Fruit fly (Drosophila melanogaster) whole organism, embryonic: ENCODE data around the gene Dif.

Source experiments
- CG10267 ChIP-seq: fragments of 200-800 bp; sonication (Bioruptor generic); optimal IDR thresholded peaks from 2 replicates; lab custom pipeline; 2018; ENCODE audit warnings: missing biosample characterization, mild to moderate bottlenecking, missing genetic modification characterization, moderate library complexity
- CG12219 ChIP-seq: fragments of 200-800 bp; sonication (Bioruptor generic); optimal IDR thresholded peaks from 3 replicates; lab custom pipeline; 2018; ENCODE audit warnings: missing biosample characterization, mild to moderate bottlenecking, missing genetic modification characterization
- CG12942 ChIP-seq: fragments of 200-800 bp; sonication (Bioruptor generic); optimal IDR thresholded peaks from 3 replicates; lab custom pipeline; 2016; ENCODE audit warnings: missing biosample characterization, missing genetic modification characterization
- CG2129 ChIP-seq: fragments of 200-800 bp; sonication (Bioruptor generic); IDR thresholded peaks from 2 replicates; pipeline ENCODE4 v1.3.6; 2022; ENCODE audit warnings: missing biosample characterization, missing genetic modification characterization; ENCODE audit not compliant: partially characterized antibody
- CG33557 ChIP-seq: fragments of 200-800 bp; sonication (Bioruptor generic); optimal IDR thresholded peaks from 2 replicates; lab custom pipeline; 2019; ENCODE audit warnings: missing biosample characterization, mild to moderate bottlenecking, missing genetic modification characterization, moderate library complexity
- CG42726 ChIP-seq: fragments of 200-800 bp; sonication (Bioruptor generic); IDR thresholded peaks from 2 replicates; pipeline ENCODE4 v1.3.6; 2022; ENCODE audit warnings: missing biosample characterization, missing genetic modification characterization; ENCODE audit not compliant: partially characterized antibody
- CG6683 ChIP-seq: fragments of 200-800 bp; sonication (Bioruptor generic); optimal IDR thresholded peaks from 2 replicates; lab custom pipeline; 2017; ENCODE audit warnings: missing biosample characterization, mild to moderate bottlenecking, missing genetic modification characterization, missing genetic modification reagents
- CG6765 ChIP-seq: fragments of 200-800 bp; sonication (Bioruptor generic); optimal IDR thresholded peaks from 3 replicates; lab custom pipeline; 2017; ENCODE audit warnings: missing biosample characterization, mild to moderate bottlenecking, missing genetic modification characterization
- CG7372 ChIP-seq: fragments of 200-800 bp; sonication (Bioruptor generic); IDR thresholded peaks from 2 replicates; pipeline ENCODE4 v1.3.6; 2022; ENCODE audit warnings: missing biosample characterization, missing genetic modification characterization
- CG7786 ChIP-seq: fragments of 200-800 bp; sonication (Bioruptor generic); optimal IDR thresholded peaks from 2 replicates; lab custom pipeline; 2016; ENCODE audit warnings: missing biosample characterization, missing genetic modification characterization
- CG9609 ChIP-seq: fragments of 200-800 bp; sonication (Bioruptor generic); optimal IDR thresholded peaks from 3 replicates; lab custom pipeline; 2016; ENCODE audit warnings: missing biosample characterization, missing genetic modification characterization
- CG9727 ChIP-seq: fragments of 200-800 bp; sonication (Bioruptor generic); optimal IDR thresholded peaks from 3 replicates; lab custom pipeline; 2017; ENCODE audit warnings: missing biosample characterization, mild to moderate bottlenecking, missing genetic modification characterization
- CkIIα-i1 ChIP-seq: fragments of 200-800 bp; sonication (Bioruptor generic); IDR thresholded peaks from 2 replicates; pipeline ENCODE4 v1.3.6; 2022; ENCODE audit warnings: missing biosample characterization, missing genetic modification characterization
- Dfd ChIP-seq, 2 experiments: fragments of >200 bp; optimal IDR thresholded peaks; 2 replicates each; lab custom pipeline; 2017; ENCODE audit warnings: missing biosample characterization in 2 of 2, missing genetic modification characterization in 2 of 2
- Ets97D ChIP-seq: fragments of 200-800 bp; sonication (Bioruptor generic); optimal IDR thresholded peaks from 3 replicates; lab custom pipeline; 2016; ENCODE audit warnings: missing biosample characterization, missing genetic modification characterization
- GATAe ChIP-seq: fragments of 200-800 bp; sonication (Bioruptor generic); conservative IDR thresholded peaks from 2 replicates; pipeline ENCODE4 v1.3.6; 2022; ENCODE audit warnings: missing biosample characterization, missing genetic modification characterization
- H15 ChIP-seq: fragments of 200-800 bp; sonication (Bioruptor generic); IDR thresholded peaks from 3 replicates; pipeline ENCODE4 v1.3.6; 2022; ENCODE audit warnings: missing biosample characterization, missing genetic modification characterization
- H2.0 ChIP-seq: fragments of 200-800 bp; sonication (Bioruptor generic); IDR thresholded peaks from 2 replicates; pipeline ENCODE4 v1.3.6; 2022; ENCODE audit warnings: missing biosample characterization, missing genetic modification characterization
- HmgZ ChIP-seq: fragments of 200-800 bp; sonication (Bioruptor generic); optimal IDR thresholded peaks from 2 replicates; lab custom pipeline; 2018; ENCODE audit warnings: missing biosample characterization, mild to moderate bottlenecking, missing genetic modification characterization
- Hmx ChIP-seq: fragments of 200-800 bp; sonication (Bioruptor generic); optimal IDR thresholded peaks from 2 replicates; lab custom pipeline; 2016; ENCODE audit warnings: missing biosample characterization, missing genetic modification characterization
- Hsf ChIP-seq: fragments of 200-800 bp; sonication (Bioruptor generic); optimal IDR thresholded peaks from 3 replicates; lab custom pipeline; 2016; ENCODE audit warnings: missing biosample characterization, missing genetic modification characterization
- Lhr ChIP-seq: fragments of 200-800 bp; sonication (Bioruptor generic); optimal IDR thresholded peaks from 3 replicates; lab custom pipeline; 2017; ENCODE audit warnings: mild to moderate bottlenecking, missing biosample characterization, missing genetic modification reagents, missing genetic modification characterization
- Max ChIP-seq: fragments of 200-800 bp; sonication (Bioruptor generic); optimal IDR thresholded peaks from 2 replicates; lab custom pipeline; 2016; ENCODE audit warnings: missing biosample characterization, mild to moderate bottlenecking, missing genetic modification characterization
- Oli ChIP-seq: fragments of 200-800 bp; sonication (Bioruptor generic); optimal IDR thresholded peaks from 2 replicates; lab custom pipeline; 2018; ENCODE audit warnings: missing biosample characterization, mild to moderate bottlenecking, missing genetic modification characterization, moderate library complexity
- Six4 ChIP-seq: fragments of 200-800 bp; sonication (Bioruptor generic); optimal IDR thresholded peaks from 2 replicates; lab custom pipeline; 2016; ENCODE audit warnings: missing biosample characterization, missing genetic modification characterization
- Stat92E ChIP-seq, 3 experiments: fragments of >200 bp in 2 of 3; fragments of 200-800 bp in 1 of 3; sonication (Bioruptor generic) in 1 of 3; optimal IDR thresholded peaks; 2 replicates each; lab custom pipeline; 2017 to 2019; ENCODE audit warnings: missing biosample characterization in 3 of 3, missing genetic modification characterization in 3 of 3, mild to moderate bottlenecking in 1 of 3, moderate library complexity in 1 of 3
- Usf ChIP-seq: fragments of 200-800 bp; sonication (Bioruptor generic); optimal IDR thresholded peaks from 2 replicates; lab custom pipeline; 2017; ENCODE audit warnings: missing genotype, missing biosample characterization, missing genetic modification characterization
- Xrp1 ChIP-seq: fragments of 200-800 bp; sonication (Bioruptor generic); IDR thresholded peaks from 2 replicates; pipeline ENCODE4 v1.3.6; 2022; ENCODE audit warnings: missing biosample characterization, missing genetic modification characterization
- amos ChIP-seq: fragments of 200-800 bp; sonication (Bioruptor generic); IDR thresholded peaks from 2 replicates; pipeline ENCODE4 v1.3.6; 2022; ENCODE audit warnings: missing biosample characterization, missing genetic modification characterization; ENCODE audit not compliant: partially characterized antibody
- br ChIP-seq: fragments of >200 bp; optimal IDR thresholded peaks from 2 replicates; lab custom pipeline; 2017
- bsh ChIP-seq, 2 experiments: fragments of 200-800 bp; sonication (Bioruptor generic); optimal IDR thresholded peaks; 2 replicates each; lab custom pipeline; 2017 to 2018; ENCODE audit warnings: mild to moderate bottlenecking in 2 of 2, missing biosample characterization in 2 of 2, missing genetic modification characterization in 2 of 2, moderate library complexity in 1 of 2
- chinmo ChIP-seq: fragments of 200-800 bp; sonication (Bioruptor generic); IDR thresholded peaks from 4 replicates; pipeline ENCODE4 v1.3.6; 2022; ENCODE audit warnings: missing biosample characterization, missing genetic modification characterization; ENCODE audit not compliant: partially characterized antibody
- corto ChIP-seq: fragments of 200-800 bp; sonication (Bioruptor generic); optimal IDR thresholded peaks from 2 replicates; lab custom pipeline; 2016; ENCODE audit warnings: missing biosample characterization, mild to moderate bottlenecking, missing genetic modification characterization, moderate library complexity
- cwo ChIP-seq: fragments of 200-800 bp; sonication (Bioruptor generic); optimal IDR thresholded peaks from 3 replicates; lab custom pipeline; 2017; ENCODE audit warnings: missing biosample characterization, missing genetic modification characterization, mild to moderate bottlenecking, moderate library complexity, missing genetic modification reagents
- dan ChIP-seq: fragments of 200-800 bp; sonication (Bioruptor generic); IDR thresholded peaks from 2 replicates; pipeline ENCODE4 v1.3.6; 2022; ENCODE audit warnings: missing biosample characterization, missing genetic modification characterization
- dmrt99B ChIP-seq: fragments of 200-800 bp; sonication (Bioruptor generic); optimal IDR thresholded peaks from 2 replicates; lab custom pipeline; 2018; ENCODE audit warnings: missing biosample characterization, mild to moderate bottlenecking, missing genetic modification characterization, moderate library complexity
- fd64A ChIP-seq: fragments of 200-800 bp; sonication (Bioruptor generic); optimal IDR thresholded peaks from 3 replicates; lab custom pipeline; 2018; ENCODE audit warnings: missing biosample characterization, mild to moderate bottlenecking, missing genetic modification characterization
- fu2 ChIP-seq: fragments of 200-800 bp; sonication (Bioruptor generic); optimal IDR thresholded peaks from 2 replicates; lab custom pipeline; 2016; ENCODE audit warnings: missing biosample characterization, missing genetic modification characterization
- grn ChIP-seq: fragments of 200-800 bp; sonication (Bioruptor generic); optimal IDR thresholded peaks from 3 replicates; lab custom pipeline; 2017; ENCODE audit warnings: missing biosample characterization, missing genetic modification characterization
- gro ChIP-seq: fragments of 200-800 bp; sonication (Bioruptor generic); optimal IDR thresholded peaks from 2 replicates; lab custom pipeline; 2016; ENCODE audit warnings: missing biosample characterization, missing genetic modification characterization
- mam ChIP-seq: fragments of 200-800 bp; sonication (Bioruptor generic); optimal IDR thresholded peaks from 3 replicates; lab custom pipeline; 2016; ENCODE audit warnings: missing biosample characterization, missing genetic modification characterization
- mld ChIP-seq: fragments of 200-800 bp; sonication (Bioruptor generic); IDR thresholded peaks from 3 replicates; pipeline ENCODE4 v1.3.6; 2022; ENCODE audit warnings: missing biosample characterization, missing genetic modification characterization; ENCODE audit not compliant: partially characterized antibody
- nerfin-2 ChIP-seq: fragments of 200-800 bp; sonication (Bioruptor generic); IDR thresholded peaks from 2 replicates; pipeline ENCODE4 v1.3.6; 2022; ENCODE audit warnings: missing biosample characterization, missing genetic modification characterization; ENCODE audit not compliant: partially characterized antibody
- pb ChIP-seq: fragments of 200-800 bp; sonication (Bioruptor generic); optimal IDR thresholded peaks from 3 replicates; lab custom pipeline; 2016; ENCODE audit warnings: missing biosample characterization, missing genetic modification characterization
- run ChIP-seq: fragments of 200-800 bp; sonication (Bioruptor generic); optimal IDR thresholded peaks from 3 replicates; lab custom pipeline; 2018; ENCODE audit warnings: missing biosample characterization, mild to moderate bottlenecking, missing genetic modification characterization
- sc ChIP-seq, 3 experiments: fragments of >200 bp in 2 of 3; fragments of 200-800 bp in 1 of 3; sonication (Bioruptor generic) in 1 of 3; optimal IDR thresholded peaks; 2 replicates in 2 of 3; 3 replicates in 1 of 3; lab custom pipeline; 2017; ENCODE audit warnings: mild to moderate bottlenecking in 1 of 3, missing biosample characterization in 1 of 3, missing genetic modification characterization in 1 of 3, missing genetic modification reagents in 1 of 3
- stc ChIP-seq: fragments of 200-800 bp; sonication (Bioruptor generic); IDR thresholded peaks from 2 replicates; pipeline ENCODE4 v1.3.6; 2022; ENCODE audit warnings: missing biosample characterization, missing genetic modification characterization
- toy ChIP-seq: fragments of 200-800 bp; sonication (Bioruptor generic); IDR thresholded peaks from 2 replicates; pipeline ENCODE4 v1.3.6; 2022; ENCODE audit warnings: missing biosample characterization, missing genetic modification characterization
- usp ChIP-seq: fragments of >200 bp; optimal IDR thresholded peaks from 2 replicates; lab custom pipeline; 2017; ENCODE audit warnings: missing biosample characterization, missing genetic modification characterization
- yki ChIP-seq: fragments of >200 bp; optimal IDR thresholded peaks from 3 replicates; lab custom pipeline; 2018

Dif gene

dm6 chr2L:17410358-17410757 is 22.6 kb downstream of the Dif start, which contains the start of the genes Polr2J and CG15141 (continued):
- TF ChIP-seq Lhr (GFP tag; lab: Kevin White, UChicago), result peak; percentile 68
- no peak for TF ChIP-seq CkIIα-i1
- peak; percentile 86 for TF ChIP-seq CG2129 (GFP tag; lab: Robert Waterston, UW)
- TF ChIP-seq yki (lab: Kevin White, UChicago), result no peak
- TF ChIP-seq CG10267, result peak; percentile 99
- peak; percentile 88 for TF ChIP-seq Max (GFP tag; lab: Kevin White, UChicago)
- no peak for TF ChIP-seq CG6683 (GFP tag; lab: Kevin White, UChicago)
- no peak; the same call in 1 of the 2 replicates for TF ChIP-seq GATAe (GFP tag; lab: Robert Waterston, UW)
- peak; percentile 62 for TF ChIP-seq CG9609 (GFP tag; lab: Kevin White, UChicago)
- peak; percentile 69 for TF ChIP-seq Ets97D (GFP tag; lab: Kevin White, UChicago)
- peak; percentile 88 for TF ChIP-seq Xrp1 (GFP tag; lab: Robert Waterston, UW)
- TF ChIP-seq H2.0, result peak; percentile 79
- no peak for TF ChIP-seq chinmo
- peak; percentile 88 for TF ChIP-seq CG7372 (GFP tag; lab: Robert Waterston, UW)
- TF ChIP-seq pb (GFP tag; lab: Kevin White, UChicago), result peak; percentile 11
- peak; percentile 84 for TF ChIP-seq amos (GFP tag; lab: Robert Waterston, UW)
- TF ChIP-seq grn (GFP tag; lab: Kevin White, UChicago), result no peak
- TF ChIP-seq Oli (tag; lab: Kevin White, UChicago), result peak; percentile 80
- no peak for TF ChIP-seq mld (GFP tag; lab: Robert Waterston, UW)
- peak; percentile 64; the same call in 1 of the 2 replicates for TF ChIP-seq stc (GFP tag; lab: Robert Waterston, UW)
- TF ChIP-seq CG6765 (GFP tag; lab: Kevin White, UChicago), result peak; percentile 45
- TF ChIP-seq Dfd (GFP tag; optimal IDR thresholded peaks at IDR 0.05; lab: Kevin White, UChicago), result no peak
- TF ChIP-seq CG9727, result peak; percentile 90
- TF ChIP-seq fu2 (GFP tag; lab: Kevin White, UChicago), result peak; percentile 82
- no peak for TF ChIP-seq toy (GFP tag; lab: Robert Waterston, UW)
- 0 out of 2 replicates have a peak, but pooled peaks have one; percentile 38 for TF ChIP-seq CG42726 (GFP tag; lab: Robert Waterston, UW)
- TF ChIP-seq bsh (GFP tag; optimal IDR thresholded peaks at IDR 0.05; lab: Kevin White, UChicago), result peak in 1 of 2 experiments; percentile 82
- TF ChIP-seq dan (GFP tag; lab: Robert Waterston, UW), result no peak
- peak; percentile 25 for TF ChIP-seq corto (GFP tag; lab: Kevin White, UChicago)
- no peak for TF ChIP-seq Stat92E (GFP tag; optimal IDR thresholded peaks at IDR 0.05; lab: Kevin White, UChicago)
- peak; percentile 53 for TF ChIP-seq cwo (GFP tag; lab: Kevin White, UChicago)
- TF ChIP-seq Hmx (GFP tag; lab: Kevin White, UChicago), result peak; percentile 24
- peak; percentile 69 for TF ChIP-seq Usf (GFP tag; lab: Kevin White, UChicago)
- peak; percentile 80 for TF ChIP-seq mam (GFP tag; lab: Kevin White, UChicago)
- TF ChIP-seq nerfin-2 (GFP tag; lab: Robert Waterston, UW), result peak; percentile 63
- no peak for TF ChIP-seq dmrt99B
- TF ChIP-seq br (lab: Kevin White, UChicago), result no peak
- peak; percentile 88 for TF ChIP-seq H15 (GFP tag; lab: Robert Waterston, UW)
- TF ChIP-seq usp (GFP tag; lab: Kevin White, UChicago), result no peak
- no peak for TF ChIP-seq CG33557
- peak; percentile 87 for TF ChIP-seq Hsf
- no peak for TF ChIP-seq run (tag; lab: Kevin White, UChicago)
- TF ChIP-seq CG12942 (GFP tag; lab: Kevin White, UChicago), result peak; percentile 84
- peak; percentile 63 for TF ChIP-seq Six4 (GFP tag; lab: Kevin White, UChicago)
- TF ChIP-seq CG7786 (GFP tag; lab: Kevin White, UChicago), result peak; percentile 56
- TF ChIP-seq CG12219 (GFP tag; lab: Kevin White, UChicago), result peak; percentile 8
- no peak for TF ChIP-seq sc (optimal IDR thresholded peaks at IDR 0.05; lab: Kevin White, UChicago)
- TF ChIP-seq sc (GFP tag; optimal IDR thresholded peaks at IDR 0.05; lab: Kevin White, UChicago), result peak; percentile 56
- peak; percentile 89 for TF ChIP-seq HmgZ (tag; lab: Kevin White, UChicago)
- TF ChIP-seq gro (GFP tag; lab: Kevin White, UChicago), result peak; percentile 23
- no peak for TF ChIP-seq fd64A
